Worm (Caenorhabditis elegans) whole organism, L3 larva: Measurements from ENCODE around the gene Y55B1AR.4.

Source experiments
- R02D3.7 ChIP-seq: fragments of 150-350 bp; optimal IDR thresholded peaks from 2 replicates; lab custom pipeline; 2014; ENCODE audit warnings: missing biosample characterization, missing genetic modification characterization
- ama-1 ChIP-seq: fragments of 150-350 bp; optimal IDR thresholded peaks from 2 replicates; lab custom pipeline; 2018
- ceh-16 ChIP-seq: sonication (generic microtip); optimal IDR thresholded peaks from 2 replicates; lab custom pipeline; 2017; ENCODE audit warnings: missing biosample characterization, missing genetic modification characterization
- ceh-28 ChIP-seq: fragments of 150-350 bp; optimal IDR thresholded peaks from 2 replicates; lab custom pipeline; 2014; ENCODE audit warnings: missing biosample characterization, missing genetic modification reagents, missing genetic modification characterization
- ceh-82 ChIP-seq: fragments of 150-350 bp; optimal IDR thresholded peaks from 2 replicates; lab custom pipeline; 2014; ENCODE audit warnings: missing biosample characterization, missing genetic modification characterization
- daf-12 ChIP-seq: fragments of 150-350 bp; optimal IDR thresholded peaks from 2 replicates; lab custom pipeline; 2014; ENCODE audit warnings: missing biosample characterization, missing genetic modification reagents, missing genetic modification characterization
- elt-1 ChIP-seq: fragments of 150-350 bp; optimal IDR thresholded peaks from 2 replicates; lab custom pipeline; 2014; ENCODE audit warnings: missing biosample characterization, missing genetic modification characterization
- elt-3 ChIP-seq, 3 experiments: fragments of 150-350 bp in 1 of 3; sonication (generic microtip) in 2 of 3; optimal IDR thresholded peaks; 2 replicates in 2 of 3; 4 replicates in 1 of 3; lab custom pipeline; 2014 to 2017; ENCODE audit warnings: missing biosample characterization in 3 of 3, missing genetic modification characterization in 3 of 3
- fkh-10 ChIP-seq: sonication (generic microtip); optimal IDR thresholded peaks from 2 replicates; lab custom pipeline; 2017; ENCODE audit warnings: missing biosample characterization, missing genetic modification reagents, missing genetic modification characterization
- fos-1 ChIP-seq: fragments of 150-350 bp; optimal IDR thresholded peaks from 2 replicates; lab custom pipeline; 2014; ENCODE audit warnings: missing biosample characterization, missing genetic modification characterization
- hmg-11 ChIP-seq: sonication (generic microtip); optimal IDR thresholded peaks from 2 replicates; lab custom pipeline; 2016; ENCODE audit warnings: missing genetic modification characterization, missing compliant biosample characterization
- jun-1 ChIP-seq: fragments of 150-350 bp; optimal IDR thresholded peaks from 2 replicates; lab custom pipeline; 2014; ENCODE audit warnings: missing biosample characterization, missing genetic modification reagents, missing genetic modification characterization
- lin-15B ChIP-seq: fragments of 150-350 bp; optimal IDR thresholded peaks from 2 replicates; lab custom pipeline; 2014; ENCODE audit warnings: missing biosample characterization, missing genetic modification characterization
- lin-39 ChIP-seq: fragments of 150-350 bp; optimal IDR thresholded peaks from 2 replicates; lab custom pipeline; 2018; ENCODE audit warnings: missing biosample characterization, missing genetic modification reagents, missing genetic modification characterization
- nhr-43 ChIP-seq: sonication (generic microtip); optimal IDR thresholded peaks from 2 replicates; lab custom pipeline; 2016; ENCODE audit warnings: mild to moderate bottlenecking, missing genetic modification characterization, missing compliant biosample characterization; ENCODE audit not compliant: poor library complexity, severe bottlenecking
- pqm-1 ChIP-seq: fragments of 150-350 bp; optimal IDR thresholded peaks from 2 replicates; lab custom pipeline; 2017; ENCODE audit warnings: missing biosample characterization, missing genetic modification characterization, inconsistent platforms
- skn-1 ChIP-seq: fragments of 150-350 bp; optimal IDR thresholded peaks from 2 replicates; lab custom pipeline; 2014; ENCODE audit warnings: missing biosample characterization, missing genetic modification characterization
- ztf-11 ChIP-seq: fragments of 150-350 bp; optimal IDR thresholded peaks from 2 replicates; lab custom pipeline; 2014; ENCODE audit warnings: missing biosample characterization, missing genetic modification characterization

Y55B1AR.4 gene

DNA sequence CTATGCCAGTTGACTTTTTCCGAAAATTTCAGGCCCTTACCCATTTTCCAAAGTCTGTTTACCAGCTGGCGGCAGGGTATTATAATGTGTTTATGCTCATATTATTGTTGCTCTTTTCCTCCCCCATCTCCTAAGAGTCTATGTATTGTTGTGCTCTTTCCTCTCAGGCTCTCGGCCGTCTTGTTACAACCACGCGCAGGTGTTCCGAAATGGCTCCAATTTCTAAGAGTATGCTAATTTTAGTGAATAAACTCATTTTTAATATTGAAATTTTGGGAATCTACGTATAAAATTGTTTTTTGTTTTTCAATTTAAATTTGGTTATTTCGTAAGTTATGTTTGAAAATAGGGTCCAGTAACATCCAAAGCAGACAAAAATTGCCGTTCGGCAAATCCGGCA is 47.2 kb downstream of the Y55B1AR.4 start:
- TF ChIP-seq hmg-11 (no peak), lin-15B (tag; lab: Kevin White, UChicago) (no peak), ama-1 (lab: Kevin White, UChicago) (no peak), daf-12 (tag; lab: Kevin White, UChicago) (no peak), jun-1 (no peak), elt-1 (tag; lab: Kevin White, UChicago) (no peak), ceh-82 (tag; lab: Kevin White, UChicago) (no peak), skn-1 (tag; lab: Kevin White, UChicago) (no peak), ceh-28 (tag; lab: Kevin White, UChicago) (no peak), ztf-11 (no peak), lin-39 (tag; lab: Kevin White, UChicago) (no peak), elt-3 (tag; optimal IDR thresholded peaks at IDR 0.05; lab: Kevin White, UChicago) (no peak), fos-1 (no peak), R02D3.7 (no peak), fkh-10 (GFP tag; lab: Kevin White, UChicago) (no peak), nhr-43 (tag; lab: Kevin White, UChicago) (no peak), ceh-16 (tag; lab: Kevin White, UChicago) (no peak)

ce11 chrIII:555650-556049 is 49.7 kb downstream of the Y55B1AR.4 start, which contains the start of gene B0353.1:
Gene B0353.1 (plus strand): TSS chrIII:555950.
- no peak for TF ChIP-seq pqm-1
